Fruit fly (Drosophila melanogaster): ENCODE measurements around the gene phol.

DNA sequence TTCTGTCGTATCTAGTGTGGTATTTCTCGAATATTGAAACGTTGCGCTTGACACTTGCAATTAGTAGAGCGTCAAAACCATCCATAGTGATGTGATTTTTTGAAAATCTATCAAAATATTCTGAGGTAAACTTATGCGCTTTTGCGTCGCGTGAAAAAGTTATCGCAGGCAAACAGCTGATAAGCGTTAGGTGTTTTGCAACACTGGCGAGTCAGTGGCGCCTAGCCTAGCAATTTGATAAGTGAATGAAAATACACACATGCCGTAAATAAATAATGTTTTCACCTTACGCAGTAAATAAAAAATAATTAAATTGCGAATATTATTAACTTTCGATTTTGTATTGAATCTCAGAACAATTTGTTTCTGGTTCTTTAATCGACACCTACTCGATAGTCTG is 20.8 kb downstream of the phol start, which contains the start of gene CG42526:
- TF ChIP-seq CG10348 (GFP tag; IDR thresholded peaks at IDR 0.05) = no peak
- peak; percentile 35 for TF ChIP-seq Ets98B (GFP tag; IDR thresholded peaks at IDR 0.05)
- TF ChIP-seq gl (tag; optimal IDR thresholded peaks at IDR 0.05) = no peak
- no peak for TF ChIP-seq D1 (tag; optimal IDR thresholded peaks at IDR 0.05)
- no peak for TF ChIP-seq CG13204 (GFP tag; optimal IDR thresholded peaks at IDR 0.05)
- TF ChIP-seq CG15710 (tag; optimal IDR thresholded peaks at IDR 0.05) = no peak
- TF ChIP-seq EcR (GFP tag; optimal IDR thresholded peaks at IDR 0.05) = no peak
- TF ChIP-seq fd96Ca (GFP tag; IDR thresholded peaks at IDR 0.05) = no peak; the same call in 2 of the 3 replicates
- TF ChIP-seq CG32121 (GFP tag; IDR thresholded peaks at IDR 0.05) = no peak
- TF ChIP-seq Pif1B (GFP tag; optimal IDR thresholded peaks at IDR 0.05) = no peak

All from whole organism, pupa.